Worm (Caenorhabditis elegans): ENCODE measurements around the gene cav-1.

Gene cav-1

ce11 chrIV:9802711-9803110, 30.4 kb downstream of the cav-1 start, which contains the start of gene fat-3:
fat-3 (plus strand) TSS chrIV:9803023.
- TF ChIP-seq aha-1 (tag; optimal IDR thresholded peaks at IDR 0.05), result no peak
- peak; percentile 3 for TF ChIP-seq mep-1 (tag; optimal IDR thresholded peaks at IDR 0.05)
- peak in 1 of 2 experiments; percentile 3 for TF ChIP-seq lin-35 (GFP tag; optimal IDR thresholded peaks at IDR 0.05)
- peak in 1 of 2 experiments; percentile 44 for TF ChIP-seq lsy-2 (tag; optimal IDR thresholded peaks at IDR 0.05)
- peak; percentile 18 for TF ChIP-seq nhr-71 (tag; optimal IDR thresholded peaks at IDR 0.05)
- TF ChIP-seq irx-1 (tag; optimal IDR thresholded peaks at IDR 0.05), result no peak
- peak; percentile 71 for TF ChIP-seq elt-2 (tag; optimal IDR thresholded peaks at IDR 0.05)
- peak; percentile 65 for TF ChIP-seq blmp-1 (tag; optimal IDR thresholded peaks at IDR 0.05)
- TF ChIP-seq nhr-20 (tag; optimal IDR thresholded peaks at IDR 0.05), result peak; percentile 1
- peak; percentile 9 for TF ChIP-seq lin-14 (GFP tag; optimal IDR thresholded peaks at IDR 0.05)

- TF ChIP-seq mab-9 (GFP tag; IDR thresholded peaks at IDR 0.05) (no peak), lir-3 (tag; optimal IDR thresholded peaks at IDR 0.05; ENCODE audit: poor library complexity) (peak; percentile 34), fkh-8 (tag; optimal IDR thresholded peaks at IDR 0.05) (no peak), unc-130 (tag; optimal IDR thresholded peaks at IDR 0.05) (no peak), tbx-2 (tag; optimal IDR thresholded peaks at IDR 0.05) (peak; percentile 26), elt-2 (tag; optimal IDR thresholded peaks at IDR 0.05) (peak; percentile 64), zag-1 (tag; optimal IDR thresholded peaks at IDR 0.05) (no peak), C34B4.2 (tag; optimal IDR thresholded peaks at IDR 0.05) (no peak), C16A3.4 (tag; optimal IDR thresholded peaks at IDR 0.05) (no peak), skn-1 (tag; optimal IDR thresholded peaks at IDR 0.05) (peak; percentile 18), snu-23 (GFP tag; optimal IDR thresholded peaks at IDR 0.05) (peak; percentile 82), lsy-2 (tag; optimal IDR thresholded peaks at IDR 0.05) (peak; percentile 50 to 65), elt-3 (tag; optimal IDR thresholded peaks at IDR 0.05) (peak in 3 of 6 experiments; percentile 5 to 56 (median 33)), aha-1 (tag; optimal IDR thresholded peaks at IDR 0.05) (no peak), fkh-4 (tag; optimal IDR thresholded peaks at IDR 0.05; ENCODE audit: borderline replicate concordance) (no peak), unc-98 (GFP tag; IDR thresholded peaks at IDR 0.05) (no peak), nhr-11 (tag; optimal IDR thresholded peaks at IDR 0.05) (no peak), fos-1 (tag; optimal IDR thresholded peaks at IDR 0.05) (peak; percentile 64), alr-1 (tag; optimal IDR thresholded peaks at IDR 0.05; ENCODE audit: borderline replicate concordance) (no peak), unc-86 (tag; optimal IDR thresholded peaks at IDR 0.05) (no peak), fkh-10 (GFP tag; optimal IDR thresholded peaks at IDR 0.05) (no peak), nhr-84 (tag; optimal IDR thresholded peaks at IDR 0.05) (no peak), sptf-1 (tag; optimal IDR thresholded peaks at IDR 0.05) (no peak), ztf-4 (tag; optimal IDR thresholded peaks at IDR 0.05) (peak; percentile 31), nhr-19 (GFP tag; conservative IDR thresholded peaks at IDR 0.05) (peak; percentile 67), ceh-88 (GFP tag; IDR thresholded peaks at IDR 0.05) (no peak), efl-3 (GFP tag; optimal IDR thresholded peaks at IDR 0.05) (no peak), nhr-71 (tag; optimal IDR thresholded peaks at IDR 0.05) (peak; percentile 82), ceh-82 (tag; optimal IDR thresholded peaks at IDR 0.05) (peak in 1 of 3 experiments; percentile 18), tlp-1 (tag; optimal IDR thresholded peaks at IDR 0.05) (no peak), dsc-1 (tag; optimal IDR thresholded peaks at IDR 0.05) (peak; percentile 29), egl-27 (tag; optimal IDR thresholded peaks at IDR 0.05) (no peak), ets-5 (GFP tag; IDR thresholded peaks at IDR 0.05) (no peak), zip-4 (GFP tag; optimal IDR thresholded peaks at IDR 0.05) (no peak), nhr-12 (tag; optimal IDR thresholded peaks at IDR 0.05) (no peak), nhr-85 (tag) (peak; percentile 87), pag-3 (tag; optimal IDR thresholded peaks at IDR 0.05; ENCODE audit: borderline replicate concordance, insufficient read depth) (no peak), ztf-11 (tag; optimal IDR thresholded peaks at IDR 0.05) (no peak), nhr-47 (tag; optimal IDR thresholded peaks at IDR 0.05) (peak; percentile 30), hlh-17 (GFP tag; optimal IDR thresholded peaks at IDR 0.05; ENCODE audit: borderline replicate concordance) (no peak), lin-14 (GFP tag; optimal IDR thresholded peaks at IDR 0.05) (peak; percentile 85), ceh-63 (GFP tag; optimal IDR thresholded peaks at IDR 0.05) (no peak), snpc-4 (tag; optimal IDR thresholded peaks at IDR 0.05) (no peak), C04F5.9 (tag; optimal IDR thresholded peaks at IDR 0.05) (no peak), hlh-4 (tag; optimal IDR thresholded peaks at IDR 0.05) (no peak), ama-1 (optimal IDR thresholded peaks at IDR 0.05) (no peak)
Measured at ce11 chrIV:9803544-9803943, 31.2 kb downstream of the cav-1 start.

All from whole organism, L1 larva.